Worm (Caenorhabditis elegans) whole organism, late embryonic: ENCODE data around the gene K10B2.4.

Source experiments
- C08G9.2 ChIP-seq: sonication (generic microtip); optimal IDR thresholded peaks from 2 replicates; lab custom pipeline; 2016; ENCODE audit warnings: mild to moderate bottlenecking, missing genetic modification characterization, moderate library complexity, missing compliant biosample characterization
- F13H6.1 ChIP-seq: sonication (generic microtip); optimal IDR thresholded peaks from 2 replicates; lab custom pipeline; 2016; ENCODE audit warnings: missing genetic modification characterization, missing compliant biosample characterization
- K09A11.1 ChIP-seq: sonication (generic microtip); optimal IDR thresholded peaks from 2 replicates; lab custom pipeline; 2017; ENCODE audit warnings: antibody characterized with exemption, mild to moderate bottlenecking, missing genetic modification characterization, missing compliant biosample characterization; ENCODE audit not compliant: insufficient read depth
- Y22D7AL.16 ChIP-seq: sonication (generic microtip); optimal IDR thresholded peaks from 2 replicates; lab custom pipeline; 2016; ENCODE audit warnings: missing genetic modification characterization, missing compliant biosample characterization
- ahr-1 ChIP-seq: sonication (generic microtip); optimal IDR thresholded peaks from 2 replicates; lab custom pipeline; 2016; ENCODE audit warnings: missing genetic modification characterization, missing compliant biosample characterization
- ama-1 ChIP-seq: fragments of 150-350 bp; optimal IDR thresholded peaks from 2 replicates; lab custom pipeline; 2014
- ceh-14 ChIP-seq: sonication (generic microtip); optimal IDR thresholded peaks from 2 replicates; lab custom pipeline; 2016; ENCODE audit warnings: missing genotype, missing genetic modification characterization, missing compliant biosample characterization
- ceh-18 ChIP-seq: sonication (generic microtip); optimal IDR thresholded peaks from 2 replicates; lab custom pipeline; 2016; ENCODE audit warnings: missing genetic modification characterization, missing compliant biosample characterization
- ceh-19 ChIP-seq: fragments of 200-800 bp; sonication (Bioruptor generic); optimal IDR thresholded peaks from 2 replicates; lab custom pipeline; 2018; ENCODE audit warnings: mild to moderate bottlenecking, missing genetic modification characterization, missing compliant biosample characterization
- ceh-2 ChIP-seq: sonication (generic microtip); optimal IDR thresholded peaks from 2 replicates; lab custom pipeline; 2016; ENCODE audit warnings: missing genotype, missing genetic modification characterization, missing compliant biosample characterization
- ceh-24 ChIP-seq: sonication (generic microtip); optimal IDR thresholded peaks from 2 replicates; lab custom pipeline; 2016; ENCODE audit warnings: mild to moderate bottlenecking, missing genetic modification characterization, missing compliant biosample characterization
- ceh-30 ChIP-seq: fragments of 150-350 bp; optimal IDR thresholded peaks from 2 replicates; lab custom pipeline; 2014; ENCODE audit warnings: missing biosample characterization, missing genetic modification characterization
- ceh-31 ChIP-seq: sonication (generic microtip); optimal IDR thresholded peaks from 2 replicates; lab custom pipeline; 2016; ENCODE audit warnings: missing genetic modification characterization, missing compliant biosample characterization
- ceh-34 ChIP-seq: sonication (generic microtip); optimal IDR thresholded peaks from 2 replicates; lab custom pipeline; 2016; ENCODE audit warnings: mild to moderate bottlenecking, missing genetic modification characterization, missing compliant biosample characterization
- ceh-6 ChIP-seq: fragments of 200-800 bp; sonication (Bioruptor generic); optimal IDR thresholded peaks from 2 replicates; lab custom pipeline; 2018; ENCODE audit warnings: mild to moderate bottlenecking, missing genetic modification characterization, missing compliant biosample characterization
- dmd-4 ChIP-seq: sonication (generic microtip); optimal IDR thresholded peaks from 2 replicates; lab custom pipeline; 2016; ENCODE audit warnings: borderline replicate concordance, missing genetic modification characterization, missing compliant biosample characterization
- elt-2 ChIP-seq: sonication (generic microtip); optimal IDR thresholded peaks from 2 replicates; lab custom pipeline; 2016; ENCODE audit warnings: missing genetic modification reagents, missing genetic modification characterization, missing compliant biosample characterization
- elt-4 ChIP-seq: sonication (generic microtip); optimal IDR thresholded peaks from 2 replicates; lab custom pipeline; 2016; ENCODE audit warnings: missing genetic modification characterization, missing compliant biosample characterization
- ets-4 ChIP-seq: sonication (generic microtip); optimal IDR thresholded peaks from 2 replicates; lab custom pipeline; 2016; ENCODE audit warnings: missing genetic modification characterization, missing compliant biosample characterization
- fax-1 ChIP-seq: sonication (generic microtip); optimal IDR thresholded peaks from 2 replicates; lab custom pipeline; 2016; ENCODE audit warnings: missing genotype, missing genetic modification characterization, missing compliant biosample characterization
- fkh-10 ChIP-seq: fragments of 150-350 bp; optimal IDR thresholded peaks from 2 replicates; lab custom pipeline; 2014; ENCODE audit warnings: missing biosample characterization, missing genetic modification reagents, missing genetic modification characterization
- fkh-6 ChIP-seq: sonication (generic microtip); optimal IDR thresholded peaks from 2 replicates; lab custom pipeline; 2016; ENCODE audit warnings: missing genetic modification characterization, missing compliant biosample characterization
- gmeb-2 ChIP-seq: sonication (generic microtip); optimal IDR thresholded peaks from 2 replicates; lab custom pipeline; 2016; ENCODE audit warnings: missing genetic modification characterization, inconsistent platforms, missing compliant biosample characterization
- hlh-30 ChIP-seq: sonication (generic microtip); optimal IDR thresholded peaks from 2 replicates; lab custom pipeline; 2017; ENCODE audit warnings: antibody characterized with exemption, missing genetic modification characterization, missing compliant biosample characterization; ENCODE audit not compliant: insufficient read depth
- hlh-8 ChIP-seq: sonication (generic microtip); optimal IDR thresholded peaks from 2 replicates; lab custom pipeline; 2016; ENCODE audit warnings: missing genotype, missing genetic modification characterization, missing compliant biosample characterization
- madf-2 ChIP-seq: sonication (generic microtip); optimal IDR thresholded peaks from 2 replicates; lab custom pipeline; 2017; ENCODE audit warnings: missing genetic modification characterization, missing compliant biosample characterization
- mec-3 ChIP-seq: sonication (generic microtip); optimal IDR thresholded peaks from 2 replicates; lab custom pipeline; 2016; ENCODE audit warnings: borderline replicate concordance, missing genetic modification characterization, missing compliant biosample characterization
- nfya-1 ChIP-seq: sonication (generic microtip); optimal IDR thresholded peaks from 2 replicates; lab custom pipeline; 2017; ENCODE audit warnings: missing genetic modification characterization, mild to moderate bottlenecking, missing compliant biosample characterization, antibody characterized with exemption, moderate library complexity
- nhr-232 ChIP-seq: sonication (generic microtip); optimal IDR thresholded peaks from 2 replicates; lab custom pipeline; 2016; ENCODE audit warnings: missing genetic modification characterization, missing compliant biosample characterization
- pat-9 ChIP-seq: fragments of 200-800 bp; sonication (Bioruptor generic); optimal IDR thresholded peaks from 2 replicates; lab custom pipeline; 2018; ENCODE audit warnings: mild to moderate bottlenecking, missing genetic modification characterization, moderate library complexity, missing compliant biosample characterization
- pax-1 ChIP-seq: fragments of 150-350 bp; optimal IDR thresholded peaks from 2 replicates; lab custom pipeline; 2014; ENCODE audit warnings: missing biosample characterization, missing genetic modification characterization
- pqm-1 ChIP-seq: sonication (generic microtip); optimal IDR thresholded peaks from 2 replicates; lab custom pipeline; 2016; ENCODE audit warnings: missing genetic modification characterization, missing compliant biosample characterization
- ref-2 ChIP-seq: sonication (generic microtip); optimal IDR thresholded peaks from 2 replicates; lab custom pipeline; 2016; ENCODE audit warnings: missing genetic modification characterization, missing compliant biosample characterization
- rnt-1 ChIP-seq: sonication (generic microtip); optimal IDR thresholded peaks from 2 replicates; lab custom pipeline; 2016; ENCODE audit warnings: missing genetic modification characterization, missing compliant biosample characterization
- sox-2 ChIP-seq: fragments of 200-800 bp; sonication (Bioruptor generic); IDR thresholded peaks from 2 replicates; pipeline ENCODE4 v1.3.6; 2022; ENCODE audit warnings: missing genetic modification reagents, missing genetic modification characterization, missing compliant biosample characterization
- sox-4 ChIP-seq: sonication (generic microtip); optimal IDR thresholded peaks from 2 replicates; lab custom pipeline; 2017; ENCODE audit warnings: mild to moderate bottlenecking, missing genetic modification characterization, inconsistent platforms, missing compliant biosample characterization
- tbx-2 ChIP-seq: sonication (generic microtip); optimal IDR thresholded peaks from 2 replicates; lab custom pipeline; 2016; ENCODE audit warnings: missing genetic modification characterization, missing compliant biosample characterization
- tbx-7 ChIP-seq: sonication (generic microtip); optimal IDR thresholded peaks from 2 replicates; lab custom pipeline; 2016; ENCODE audit warnings: missing genotype, missing genetic modification characterization, missing compliant biosample characterization
- unc-3 ChIP-seq, 2 experiments: fragments of 200-800 bp in 1 of 2; sonication (Bioruptor generic) in 1 of 2; sonication (generic microtip) in 1 of 2; conservative IDR thresholded peaks in 1 of 2; optimal IDR thresholded peaks in 1 of 2; 2 replicates each; pipeline versions ENCODE4 v1.3.6 to Lab custom; 2016 to 2022; ENCODE audit warnings: missing compliant biosample characterization in 2 of 2, missing genetic modification characterization in 2 of 2, missing genetic modification reagents in 1 of 2
- unc-86 ChIP-seq: sonication (generic microtip); optimal IDR thresholded peaks from 2 replicates; lab custom pipeline; 2016; ENCODE audit warnings: missing genetic modification characterization, missing compliant biosample characterization
- zip-5 ChIP-seq: sonication (generic microtip); optimal IDR thresholded peaks from 2 replicates; lab custom pipeline; 2016; ENCODE audit warnings: missing genetic modification characterization, missing compliant biosample characterization
- ztf-16 ChIP-seq: sonication (generic microtip); optimal IDR thresholded peaks from 2 replicates; lab custom pipeline; 2017; ENCODE audit warnings: missing genetic modification characterization, missing compliant biosample characterization

K10B2.4 gene

DNA sequence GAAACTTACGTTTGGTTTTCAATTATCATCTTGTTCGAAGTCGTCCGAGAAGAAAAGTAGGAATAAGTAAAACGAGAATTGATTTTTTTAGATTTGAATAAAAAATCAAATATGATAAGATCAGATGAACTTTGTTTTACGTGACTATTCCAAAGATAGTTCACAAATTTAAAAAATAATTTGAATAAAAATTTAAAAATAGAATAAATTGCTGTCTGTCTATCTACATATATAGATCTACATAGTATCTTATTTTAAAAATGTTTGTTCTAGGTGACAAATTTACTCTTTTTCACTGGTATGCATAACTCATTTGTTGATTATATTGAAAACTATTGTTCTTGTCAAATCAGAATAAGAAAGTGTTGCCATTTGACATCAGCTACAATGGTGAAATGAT lies 27.2 kb upstream of the K10B2.4 start, which contains the start of gene F58F12.2:
Gene F58F12.2 (minus strand): TSS at position 101 of the 400 bp plus-strand sequence.
- TF ChIP-seq elt-4 (tag; lab: Kevin White, UChicago) (no peak), nfya-1 (tag; lab: Kevin White, UChicago) (no peak), hlh-30 (tag; lab: Kevin White, UChicago) (no peak), ceh-2 (no peak), ztf-16 (tag; lab: Kevin White, UChicago) (no peak), ama-1 (lab: Kevin White, UChicago) (no peak), madf-2 (tag; lab: Kevin White, UChicago) (no peak), tbx-7 (no peak), unc-3 (GFP tag; conservative IDR thresholded peaks at IDR 0.05; lab: Robert Waterston, UW) (no peak), unc-3 (tag; optimal IDR thresholded peaks at IDR 0.05; lab: Kevin White, UChicago) (no peak), sox-2 (GFP tag; lab: Robert Waterston, UW) (no peak), pax-1 (tag; lab: Kevin White, UChicago) (no peak), F13H6.1 (tag; lab: Kevin White, UChicago) (no peak), ceh-30 (tag; lab: Kevin White, UChicago) (no peak), K09A11.1 (tag; lab: Kevin White, UChicago) (no peak), pat-9 (tag; lab: Kevin White, UChicago) (no peak)

DNA sequence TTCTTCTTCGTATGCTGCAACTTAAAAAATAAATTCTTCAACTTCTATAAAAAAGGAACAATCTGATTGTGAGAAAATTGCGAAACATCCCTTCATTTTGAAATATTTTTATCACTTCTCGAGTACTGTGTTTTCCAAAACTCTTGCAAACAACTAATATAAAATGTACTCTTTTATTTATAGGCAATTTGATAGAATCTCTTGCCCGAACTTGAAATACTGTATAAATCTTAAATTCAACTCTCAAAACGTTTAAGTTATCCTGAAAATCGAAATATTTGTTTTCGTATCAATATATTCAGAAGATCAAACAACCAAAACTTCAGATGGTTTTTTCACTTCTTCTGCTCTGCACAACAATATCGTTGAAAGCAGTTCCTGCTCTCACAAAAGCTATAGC lies 25.7 kb upstream of the K10B2.4 start, which contains the start of gene F58F12.4:
Gene F58F12.4 (plus strand): TSS at position 301 of the 400 bp plus-strand sequence.
- TF ChIP-seq fkh-6 (tag; lab: Kevin White, UChicago) = no peak
- no peak for TF ChIP-seq gmeb-2
- no peak for TF ChIP-seq elt-4 (tag; lab: Kevin White, UChicago)
- no peak for TF ChIP-seq ahr-1 (tag; lab: Kevin White, UChicago)
- TF ChIP-seq nhr-232 (tag; lab: Kevin White, UChicago) = no peak
- no peak for TF ChIP-seq tbx-7
- TF ChIP-seq F13H6.1 (tag; lab: Kevin White, UChicago) = no peak
- TF ChIP-seq ceh-24 (tag; lab: Kevin White, UChicago) = no peak
- no peak for TF ChIP-seq ama-1 (lab: Kevin White, UChicago)
- no peak for TF ChIP-seq ceh-31

- TF ChIP-seq ceh-34 (tag; lab: Kevin White, UChicago) (peak; percentile 31), ceh-31 (peak; percentile 93), sox-4 (tag; lab: Kevin White, UChicago) (no peak), ceh-19 (GFP tag; lab: Kevin White, UChicago) (no peak), rnt-1 (tag; lab: Kevin White, UChicago) (peak; percentile 57), ets-4 (tag; lab: Kevin White, UChicago) (peak; percentile 82), hlh-8 (tag; lab: Kevin White, UChicago) (peak; percentile 71), Y22D7AL.16 (tag; lab: Kevin White, UChicago) (no peak), madf-2 (tag; lab: Kevin White, UChicago) (no peak), ceh-24 (tag; lab: Kevin White, UChicago) (no peak), fkh-10 (GFP tag; lab: Kevin White, UChicago) (no peak), fkh-6 (tag; lab: Kevin White, UChicago) (peak; percentile 35), fax-1 (tag; lab: Kevin White, UChicago) (peak; percentile 59), ceh-6 (GFP tag; lab: Kevin White, UChicago) (no peak), ceh-2 (peak; percentile 88), nfya-1 (tag; lab: Kevin White, UChicago) (peak; percentile 26), dmd-4 (tag; lab: Kevin White, UChicago) (peak; percentile 28), unc-86 (tag; lab: Kevin White, UChicago) (peak; percentile 14), ceh-14 (tag; lab: Kevin White, UChicago) (peak; percentile 61), tbx-7 (peak; percentile 74), nhr-232 (tag; lab: Kevin White, UChicago) (no peak), ref-2 (tag; lab: Kevin White, UChicago) (peak; percentile 56), tbx-2 (tag; lab: Kevin White, UChicago) (peak; percentile 88), zip-5 (peak; percentile 44), C08G9.2 (peak; percentile 83), pqm-1 (peak; percentile 14), gmeb-2 (peak; percentile 12), ceh-18 (tag; lab: Kevin White, UChicago) (peak; percentile 19), elt-2 (tag; lab: Kevin White, UChicago) (peak; percentile 48), F13H6.1 (tag; lab: Kevin White, UChicago) (peak; percentile 38), mec-3 (tag; lab: Kevin White, UChicago) (no peak)
Observed at ce11 chrII:6383183-6383695, 22.5 kb upstream of the K10B2.4 start, which contains the start of gene F58F12.1. Gene F58F12.1, plus strand, starts transcription at chrII:6383645.
